Worm (Caenorhabditis elegans) whole organism, L4/young adult: ENCODE results near the gene B0454.8.
A peak's percentile ranks its signal among the peaks of the same experiment; 100 is the strongest.

Experiments
- W03F9.2 ChIP-seq: fragments of 150-350 bp; optimal IDR thresholded peaks from 2 replicates; lab custom pipeline; 2014; ENCODE audit warnings: missing biosample characterization, missing genetic modification characterization
- dao-5 ChIP-seq: sonication (generic microtip); optimal IDR thresholded peaks from 2 replicates; lab custom pipeline; 2016; ENCODE audit warnings: missing genotype, missing genetic modification characterization, moderate library complexity, missing compliant biosample characterization
- him-1 ChIP-seq: sonication (generic microtip); optimal IDR thresholded peaks from 2 replicates; lab custom pipeline; 2016; ENCODE audit warnings: missing genotype, missing genetic modification reagents, missing genetic modification characterization, missing compliant biosample characterization

The B0454.8 gene

ce11 chrII:3062876-3063275 lies 19.6 kb upstream of the B0454.8 start:
- TF ChIP-seq dao-5 = no peak

- TF ChIP-seq dao-5 (peak; percentile 28), him-1 (tag; lab: Kevin White, UChicago) (no peak), W03F9.2 (tag; lab: Kevin White, UChicago) (no peak)
Observed at ce11 chrII:3062222-3062621, 19.0 kb upstream of the B0454.8 start.

DNA sequence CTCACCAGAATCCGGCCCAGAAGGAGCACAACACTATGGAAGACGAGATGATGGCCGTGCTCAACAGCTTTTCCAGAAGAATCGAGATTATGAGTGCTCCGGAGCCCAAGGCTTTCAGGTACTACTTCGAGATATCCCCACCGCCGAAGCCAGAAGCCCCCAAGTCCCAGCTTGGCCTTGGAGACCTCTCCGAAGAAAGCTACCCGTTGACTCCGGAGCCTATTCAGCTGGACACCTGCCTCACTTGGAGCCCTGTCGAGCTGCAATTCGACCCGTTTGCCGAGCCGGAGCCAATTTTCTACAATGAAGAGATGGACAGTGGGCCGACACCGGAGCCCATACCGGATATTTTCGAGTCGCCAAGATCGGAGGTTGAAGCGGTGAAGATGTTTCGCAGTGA lies 18.3 kb upstream of the B0454.8 start:
- no peak for TF ChIP-seq W03F9.2 (tag; lab: Kevin White, UChicago)
- TF ChIP-seq dao-5 = no peak
- no peak for TF ChIP-seq him-1 (tag; lab: Kevin White, UChicago)

ce11 chrII:3060782-3061181 lies 17.5 kb upstream of the B0454.8 start, which contains the start of gene Y25C1A.6:
Gene Y25C1A.6 (plus strand): TSS chrII:3061082.
- TF ChIP-seq W03F9.2 (tag; lab: Kevin White, UChicago) = no peak
- no peak for TF ChIP-seq dao-5
- TF ChIP-seq him-1 (tag; lab: Kevin White, UChicago) = no peak

ce11 chrII:3056266-3056872 lies 13.1 kb upstream of the B0454.8 start, which contains the start of gene lin-8:
Gene lin-8 (plus strand): TSS chrII:3056822.
- TF ChIP-seq dao-5 (no peak), W03F9.2 (tag; lab: Kevin White, UChicago) (no peak), him-1 (tag; lab: Kevin White, UChicago) (no peak)

ce11 chrII:3055531-3055930 lies 12.3 kb upstream of the B0454.8 start:
- TF ChIP-seq dao-5 = no peak

DNA sequence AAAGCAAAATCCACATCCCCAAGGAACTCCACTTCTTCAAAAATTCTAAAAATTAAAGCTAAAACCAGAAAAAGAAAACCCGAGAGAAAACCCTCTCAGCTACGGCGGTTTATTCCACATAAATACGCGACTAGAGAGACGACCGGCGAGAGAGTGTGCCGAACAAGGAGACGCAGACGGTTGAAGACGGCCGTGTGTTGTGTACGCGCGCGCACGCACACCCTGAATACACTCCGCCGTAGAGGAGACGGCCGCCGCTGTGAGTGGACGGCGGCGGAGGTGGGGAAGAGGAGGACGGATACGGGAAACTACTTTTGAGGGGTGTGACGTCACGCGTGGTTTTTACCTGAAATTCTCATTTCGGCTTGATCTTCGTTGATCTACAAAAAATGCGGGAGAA lies 11.4 kb upstream of the B0454.8 start:
- TF ChIP-seq W03F9.2 (tag; lab: Kevin White, UChicago) (no peak), him-1 (tag; lab: Kevin White, UChicago) (no peak), dao-5 (no peak)

DNA sequence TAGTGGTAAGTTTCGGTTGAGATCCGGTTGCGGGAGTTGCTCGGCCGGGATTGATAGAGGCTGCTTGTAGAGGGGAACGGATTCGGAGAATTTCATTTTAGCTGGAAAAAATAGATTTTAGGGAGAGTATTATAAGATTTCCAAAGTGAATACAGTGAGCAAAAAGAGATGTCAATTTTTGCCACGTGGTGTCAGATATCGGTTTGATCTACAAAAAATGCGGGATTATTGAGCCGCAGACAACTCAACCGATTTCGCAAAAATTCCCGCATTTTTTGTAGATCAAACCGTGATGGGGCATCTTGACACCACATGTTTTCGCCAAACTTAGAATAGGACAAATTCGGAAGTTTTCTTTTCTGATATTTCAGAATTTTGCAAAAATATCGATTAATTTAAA lies 11.0 kb upstream of the B0454.8 start, which contains the start of gene lido-13:
Gene lido-13, minus strand, starts transcription at position 101 of the 400 bp plus-strand sequence.
- TF ChIP-seq dao-5 = no peak
- no peak for TF ChIP-seq him-1 (tag; lab: Kevin White, UChicago)
- TF ChIP-seq W03F9.2 (tag; lab: Kevin White, UChicago) = no peak

DNA sequence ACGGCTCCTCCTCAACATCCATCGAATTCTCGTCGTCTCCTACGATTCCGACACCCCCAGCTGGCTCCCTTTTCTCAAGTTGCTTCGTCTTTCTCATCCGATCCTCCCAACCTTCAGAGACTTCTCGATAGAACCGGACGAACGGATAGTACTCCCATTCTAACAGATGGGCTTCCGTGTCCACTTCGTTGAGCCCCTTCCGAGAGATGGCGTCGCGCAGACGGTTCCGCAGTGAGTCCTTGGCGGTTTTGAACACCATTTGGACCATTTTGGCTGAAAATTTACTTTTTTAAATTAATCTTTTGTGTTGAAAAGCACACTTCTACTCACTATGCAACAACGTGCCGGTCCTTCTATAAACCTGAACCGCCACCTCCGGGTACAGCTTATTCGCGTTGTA lies 10.4 kb upstream of the B0454.8 start:
- TF ChIP-seq him-1 (tag; lab: Kevin White, UChicago) = no peak
- TF ChIP-seq dao-5 = no peak
- no peak for TF ChIP-seq W03F9.2 (tag; lab: Kevin White, UChicago)

- TF ChIP-seq W03F9.2 (tag; lab: Kevin White, UChicago) = no peak
- TF ChIP-seq dao-5 = no peak
- TF ChIP-seq him-1 (tag; lab: Kevin White, UChicago) = no peak
Observed at ce11 chrII:3052843-3053242, 9.6 kb upstream of the B0454.8 start.

DNA sequence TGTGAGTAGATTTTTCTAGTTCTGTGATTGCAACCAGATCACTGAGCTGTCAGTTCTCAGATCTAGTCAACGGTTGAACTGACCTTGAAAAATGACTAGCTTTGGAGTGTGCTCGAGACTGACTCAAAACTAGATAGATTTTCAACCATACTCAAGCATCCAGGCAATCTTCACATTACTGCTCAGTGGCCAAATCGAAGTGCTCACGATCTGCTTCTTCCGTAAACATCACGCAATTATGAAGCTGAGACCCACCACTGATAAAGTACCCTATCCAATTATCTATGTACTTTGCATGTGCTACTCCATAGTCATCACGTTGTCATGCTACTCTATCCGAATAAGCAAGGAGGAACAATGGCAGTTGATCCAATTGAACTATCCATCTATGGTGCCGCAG lies 8.1 kb upstream of the B0454.8 start:
- TF ChIP-seq him-1 (tag; lab: Kevin White, UChicago) = no peak
- TF ChIP-seq dao-5 = no peak
- no peak for TF ChIP-seq W03F9.2 (tag; lab: Kevin White, UChicago)

DNA sequence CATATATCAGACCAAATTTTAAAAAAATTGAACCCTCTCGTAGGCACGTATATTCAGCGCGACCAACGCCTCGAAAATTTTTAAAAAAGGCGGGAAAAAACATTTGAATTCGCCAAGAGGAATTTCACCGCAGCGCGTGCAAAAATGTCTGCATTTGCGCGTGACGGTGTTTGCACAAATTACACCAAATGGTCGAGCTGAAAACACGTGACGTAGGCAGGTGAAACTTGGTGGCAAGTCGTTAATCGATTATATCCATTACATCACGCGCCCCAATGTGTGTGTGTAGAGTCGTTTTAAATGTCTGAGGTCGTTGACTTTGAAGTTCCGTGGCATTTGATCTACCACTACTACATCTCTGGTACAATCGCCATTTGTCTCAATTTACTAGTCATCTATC lies 7.4 kb upstream of the B0454.8 start, which contains the start of gene sri-31:
Gene sri-31, plus strand, starts transcription at position 301 of the 400 bp plus-strand sequence.
- TF ChIP-seq W03F9.2 (tag; lab: Kevin White, UChicago) = no peak
- no peak for TF ChIP-seq him-1 (tag; lab: Kevin White, UChicago)
- no peak for TF ChIP-seq dao-5

DNA sequence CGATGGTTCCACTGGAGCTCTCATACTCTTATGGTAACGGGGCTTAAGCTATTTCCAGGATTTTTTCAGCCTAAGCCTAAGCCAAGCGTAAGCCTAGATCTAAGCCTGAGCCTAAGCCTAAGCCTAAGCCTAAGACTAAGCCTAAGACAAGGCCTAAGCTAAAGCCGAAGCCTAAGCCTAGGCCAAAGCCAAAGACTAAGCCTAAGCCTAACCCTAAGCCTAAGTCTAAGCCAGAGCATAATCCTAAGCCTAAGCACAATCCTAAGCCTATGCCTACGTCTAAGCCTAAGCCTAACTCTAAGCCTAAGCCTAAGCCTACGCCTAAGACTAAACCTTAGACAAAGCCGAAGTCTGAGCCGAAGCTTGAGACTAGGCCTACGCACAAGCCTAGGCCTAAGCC lies 5.7 kb upstream of the B0454.8 start:
- no peak for TF ChIP-seq W03F9.2 (tag; lab: Kevin White, UChicago)
- TF ChIP-seq him-1 (tag; lab: Kevin White, UChicago) = no peak
- no peak for TF ChIP-seq dao-5

DNA sequence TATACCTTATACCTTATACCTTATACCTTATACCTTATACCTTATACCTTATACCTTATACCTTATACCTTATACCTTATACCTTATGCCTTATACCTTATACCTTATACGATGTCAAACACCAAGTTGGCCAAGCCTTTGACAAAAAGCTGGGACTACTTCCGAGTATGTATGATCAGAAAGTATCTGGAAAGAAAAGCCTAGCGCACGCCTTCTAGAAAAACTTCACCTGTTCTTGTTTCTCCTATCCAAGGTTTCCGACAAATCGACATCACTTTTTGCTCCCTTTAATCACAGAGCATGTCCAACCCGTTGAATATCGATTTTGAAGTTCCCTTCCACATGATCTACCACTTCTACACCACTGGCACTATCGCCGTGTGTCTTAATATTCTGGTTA lies 5.1 kb upstream of the B0454.8 start, which contains the start of gene sri-28:
Gene sri-28, plus strand, starts transcription at position 301 of the 400 bp plus-strand sequence.
- no peak for TF ChIP-seq W03F9.2 (tag; lab: Kevin White, UChicago)
- no peak for TF ChIP-seq him-1 (tag; lab: Kevin White, UChicago)

DNA sequence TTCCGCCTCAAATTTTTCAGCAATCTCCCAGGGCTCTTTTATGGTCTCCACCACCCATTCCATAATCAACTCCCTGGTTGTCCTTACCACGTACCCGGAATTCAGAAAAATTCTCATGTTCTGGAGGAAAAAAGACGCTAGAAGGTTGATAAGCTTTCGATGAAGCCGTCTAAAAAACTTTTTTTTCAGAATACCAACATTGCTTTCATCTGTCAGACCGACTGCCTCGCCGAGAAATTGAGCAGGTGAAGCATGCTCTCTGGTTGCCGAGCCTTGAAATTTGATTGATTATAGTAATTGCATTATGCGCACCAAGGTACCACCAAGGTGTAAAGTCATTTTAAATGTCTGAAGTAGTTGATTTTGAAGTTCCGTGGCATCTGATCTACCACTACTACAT lies 2.6 kb upstream of the B0454.8 start, which contains the start of gene sri-30:
Gene sri-30, plus strand, starts transcription at position 301 of the 400 bp plus-strand sequence.
- TF ChIP-seq W03F9.2 (tag; lab: Kevin White, UChicago) (no peak), dao-5 (no peak), him-1 (tag; lab: Kevin White, UChicago) (no peak)
